Worm (Caenorhabditis elegans) whole organism, L2 larva: ENCODE results near the gene hmg-5.

Source experiments
- ama-1 ChIP-seq: fragments of 150-350 bp; optimal IDR thresholded peaks from 2 replicates; lab custom pipeline; 2018; ENCODE audit warnings: inconsistent platforms
- blmp-1 ChIP-seq: sonication (generic microtip); optimal IDR thresholded peaks from 2 replicates; lab custom pipeline; 2017; ENCODE audit warnings: missing genetic modification characterization, mild to moderate bottlenecking, missing compliant biosample characterization, antibody characterized with exemption, moderate library complexity; ENCODE audit not compliant: insufficient read depth
- elt-3 ChIP-seq: sonication (generic microtip); optimal IDR thresholded peaks from 2 replicates; lab custom pipeline; 2017; ENCODE audit warnings: missing biosample characterization, missing genetic modification characterization
- fos-1 ChIP-seq: fragments of 150-350 bp; optimal IDR thresholded peaks from 2 replicates; lab custom pipeline; 2014; ENCODE audit warnings: missing biosample characterization, missing genetic modification characterization
- lin-13 ChIP-seq: fragments of 150-350 bp; optimal IDR thresholded peaks from 2 replicates; lab custom pipeline; 2014; ENCODE audit warnings: missing biosample characterization, missing genetic modification reagents, missing genetic modification characterization
- lin-39 ChIP-seq: fragments of 150-350 bp; optimal IDR thresholded peaks from 2 replicates; lab custom pipeline; 2014; ENCODE audit warnings: missing biosample characterization, missing genetic modification reagents, missing genetic modification characterization
- mdl-1 ChIP-seq, 2 experiments: fragments of 150-350 bp in 1 of 2; sonication (generic microtip) in 1 of 2; optimal IDR thresholded peaks; 2 replicates each; lab custom pipeline; 2017; ENCODE audit warnings: missing biosample characterization in 2 of 2, missing genetic modification characterization in 2 of 2
- nhr-237 ChIP-seq: fragments of 150-350 bp; optimal IDR thresholded peaks from 2 replicates; lab custom pipeline; 2014; ENCODE audit warnings: missing biosample characterization, missing genetic modification characterization
- nhr-77 ChIP-seq: fragments of 150-350 bp; optimal IDR thresholded peaks from 2 replicates; lab custom pipeline; 2014; ENCODE audit warnings: missing biosample characterization, missing genetic modification characterization
- snpc-4 ChIP-seq: fragments of 150-350 bp; optimal IDR thresholded peaks from 2 replicates; lab custom pipeline; 2014; ENCODE audit warnings: missing biosample characterization, missing genetic modification characterization

DNA sequence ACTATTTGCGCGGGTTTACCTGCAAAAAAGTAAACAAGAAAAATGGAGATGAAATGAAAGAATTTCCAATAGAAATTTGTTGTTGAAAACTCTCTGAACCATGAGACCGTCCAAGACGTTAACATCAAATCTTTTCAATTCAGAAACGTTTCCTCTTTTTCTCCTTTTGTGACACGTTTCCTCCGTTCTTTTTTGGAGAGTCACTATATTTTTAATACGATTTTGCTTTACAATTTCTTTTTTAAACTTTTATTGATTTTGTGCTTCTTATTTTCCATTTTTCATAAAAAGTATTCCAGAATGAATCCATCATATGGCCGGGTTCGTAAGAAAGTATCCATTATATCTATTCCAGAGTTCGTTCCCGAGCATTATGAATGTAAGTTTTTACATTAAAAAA, 28.9 kb upstream of the hmg-5 start, which contains the start of gene itr-1:
- TF ChIP-seq elt-3 (tag; lab: Kevin White, UChicago) (no peak), ama-1 (lab: Kevin White, UChicago) (no peak), mdl-1 (tag; optimal IDR thresholded peaks at IDR 0.05; lab: Kevin White, UChicago) (no peak), fos-1 (no peak), nhr-237 (tag; lab: Kevin White, UChicago) (no peak), lin-39 (tag; lab: Kevin White, UChicago) (no peak), nhr-77 (tag; lab: Kevin White, UChicago) (no peak), snpc-4 (tag; lab: Kevin White, UChicago) (no peak), lin-13 (GFP tag; lab: Kevin White, UChicago) (no peak), blmp-1 (no peak)
